Worm (Caenorhabditis elegans) whole organism, L1 larva: ENCODE measurements around the gene hal-3.

Experiments used
- C04F5.9 ChIP-seq: sonication (generic microtip); optimal IDR thresholded peaks from 2 replicates; lab custom pipeline; 2016; ENCODE audit warnings: missing genetic modification characterization, missing compliant biosample characterization
- C34B4.2 ChIP-seq: sonication (generic microtip); optimal IDR thresholded peaks from 2 replicates; lab custom pipeline; 2017; ENCODE audit warnings: mild to moderate bottlenecking, missing genetic modification characterization, missing compliant biosample characterization
- F16B12.6 ChIP-seq: fragments of 150-350 bp; optimal IDR thresholded peaks from 2 replicates; lab custom pipeline; 2014; ENCODE audit warnings: missing biosample characterization, missing genetic modification characterization
- Y116A8C.19 ChIP-seq: sonication (generic microtip); optimal IDR thresholded peaks from 2 replicates; lab custom pipeline; 2016; ENCODE audit warnings: missing compliant biosample characterization, missing genetic modification characterization, borderline replicate concordance
- aha-1 ChIP-seq: fragments of 150-350 bp; optimal IDR thresholded peaks from 2 replicates; lab custom pipeline; 2014; ENCODE audit warnings: missing biosample characterization, missing genetic modification characterization
- aly-2 ChIP-seq: fragments of 150-350 bp; optimal IDR thresholded peaks from 2 replicates; lab custom pipeline; 2014; ENCODE audit warnings: missing biosample characterization, missing genetic modification characterization
- ama-1 ChIP-seq: fragments of 150-350 bp; optimal IDR thresholded peaks from 2 replicates; lab custom pipeline; 2014
- blmp-1 ChIP-seq: fragments of 150-350 bp; optimal IDR thresholded peaks from 2 replicates; lab custom pipeline; 2014; ENCODE audit warnings: missing biosample characterization, missing genetic modification characterization
- ceh-8 ChIP-seq: fragments of 200-800 bp; sonication (Bioruptor generic); optimal IDR thresholded peaks from 2 replicates; lab custom pipeline; 2018; ENCODE audit warnings: mild to moderate bottlenecking, missing genetic modification characterization, moderate library complexity, missing compliant biosample characterization
- ceh-82 ChIP-seq, 3 experiments: fragments of 150-350 bp in 1 of 3; sonication (generic microtip) in 2 of 3; optimal IDR thresholded peaks; 2 replicates each; lab custom pipeline; 2014 to 2017; ENCODE audit warnings: missing biosample characterization in 3 of 3, missing genetic modification characterization in 3 of 3
- ceh-88 ChIP-seq: fragments of 200-800 bp; sonication (Bioruptor generic); IDR thresholded peaks from 2 replicates; pipeline ENCODE4 v1.3.6; 2022; ENCODE audit warnings: missing genetic modification characterization, missing compliant biosample characterization
- ceh-90 ChIP-seq: sonication (generic microtip); optimal IDR thresholded peaks from 2 replicates; lab custom pipeline; 2016; ENCODE audit warnings: missing genetic modification characterization, missing compliant biosample characterization
- dpl-1 ChIP-seq, 3 experiments: fragments of 150-350 bp in 2 of 3; sonication (generic microtip) in 1 of 3; optimal IDR thresholded peaks; 2 replicates each; lab custom pipeline; 2014 to 2017; ENCODE audit warnings: missing biosample characterization in 3 of 3, missing genetic modification characterization in 3 of 3, missing genetic modification reagents in 3 of 3
- efl-1 ChIP-seq, 4 experiments: fragments of 150-350 bp; optimal IDR thresholded peaks in 3 of 4; peaks in 1 of 4; 1 replicate in 1 of 4; 2 replicates in 3 of 4; lab custom pipeline; 2014; ENCODE audit warnings: missing biosample characterization in 2 of 4, missing genetic modification characterization in 2 of 4, missing genetic modification reagents in 2 of 4
- egl-13 ChIP-seq: sonication (generic microtip); optimal IDR thresholded peaks from 2 replicates; lab custom pipeline; 2016; ENCODE audit warnings: missing genotype, missing genetic modification reagents, missing genetic modification characterization, missing compliant biosample characterization
- egl-27 ChIP-seq, 2 experiments: fragments of 150-350 bp in 1 of 2; sonication (generic microtip); optimal IDR thresholded peaks; 3 replicates each; lab custom pipeline; 2017 to 2018; ENCODE audit warnings: missing biosample characterization in 2 of 2, missing genetic modification characterization in 2 of 2, missing genetic modification reagents in 2 of 2
- fkh-8 ChIP-seq: sonication (generic microtip); optimal IDR thresholded peaks from 2 replicates; lab custom pipeline; 2016; ENCODE audit warnings: mild to moderate bottlenecking, missing genetic modification characterization, missing compliant biosample characterization
- fos-1 ChIP-seq: fragments of 150-350 bp; optimal IDR thresholded peaks from 2 replicates; lab custom pipeline; 2014; ENCODE audit warnings: missing biosample characterization, missing genetic modification characterization
- grh-1 ChIP-seq: fragments of 200-800 bp; sonication (Bioruptor generic); IDR thresholded peaks from 2 replicates; pipeline ENCODE4 v1.3.6; 2022; ENCODE audit warnings: missing genetic modification reagents, missing genetic modification characterization, missing compliant biosample characterization
- hlh-4 ChIP-seq: sonication (generic microtip); optimal IDR thresholded peaks from 2 replicates; lab custom pipeline; 2016; ENCODE audit warnings: mild to moderate bottlenecking, missing genetic modification characterization, missing compliant biosample characterization
- hpl-2 ChIP-seq: fragments of 150-350 bp; optimal IDR thresholded peaks from 2 replicates; lab custom pipeline; 2014; ENCODE audit warnings: missing biosample characterization, missing genetic modification reagents, missing genetic modification characterization
- lin-35 ChIP-seq, 2 experiments: fragments of 150-350 bp; optimal IDR thresholded peaks; 2 replicates each; lab custom pipeline; 2014; ENCODE audit warnings: missing biosample characterization in 2 of 2, missing genetic modification characterization in 2 of 2, missing genetic modification reagents in 2 of 2
- mab-9 ChIP-seq: fragments of 200-800 bp; sonication (Bioruptor generic); IDR thresholded peaks from 2 replicates; pipeline ENCODE4 v1.3.6; 2022; ENCODE audit warnings: missing genetic modification reagents, missing genetic modification characterization, missing compliant biosample characterization
- mdl-1 ChIP-seq, 2 experiments: fragments of 150-350 bp; optimal IDR thresholded peaks; 2 replicates each; lab custom pipeline; 2014 to 2017; ENCODE audit warnings: missing biosample characterization in 2 of 2, missing genetic modification characterization in 2 of 2, inconsistent platforms in 1 of 2
- mef-2 ChIP-seq: fragments of 150-350 bp; optimal IDR thresholded peaks from 2 replicates; lab custom pipeline; 2014; ENCODE audit warnings: missing biosample characterization, missing genetic modification characterization
- mep-1 ChIP-seq: fragments of 150-350 bp; optimal IDR thresholded peaks from 2 replicates; lab custom pipeline; 2014; ENCODE audit warnings: missing biosample characterization, missing genetic modification characterization
- nhr-11 ChIP-seq: fragments of 150-350 bp; optimal IDR thresholded peaks from 2 replicates; lab custom pipeline; 2014; ENCODE audit warnings: missing biosample characterization, missing genetic modification characterization
- nhr-20 ChIP-seq: sonication (generic microtip); optimal IDR thresholded peaks from 2 replicates; lab custom pipeline; 2016; ENCODE audit warnings: mild to moderate bottlenecking, missing genetic modification characterization, missing compliant biosample characterization
- nhr-237 ChIP-seq: fragments of 150-350 bp; optimal IDR thresholded peaks from 2 replicates; lab custom pipeline; 2014; ENCODE audit warnings: missing biosample characterization, missing genetic modification characterization
- nhr-28 ChIP-seq: fragments of 150-350 bp; optimal IDR thresholded peaks from 2 replicates; lab custom pipeline; 2014; ENCODE audit warnings: missing biosample characterization, missing genetic modification characterization
- nhr-47 ChIP-seq: sonication (generic microtip); optimal IDR thresholded peaks from 2 replicates; lab custom pipeline; 2016; ENCODE audit warnings: mild to moderate bottlenecking, missing genetic modification characterization, moderate library complexity, missing compliant biosample characterization
- nhr-71 ChIP-seq: sonication (generic microtip); optimal IDR thresholded peaks from 2 replicates; lab custom pipeline; 2016; ENCODE audit warnings: mild to moderate bottlenecking, missing genetic modification characterization, moderate library complexity, missing compliant biosample characterization
- nhr-84 ChIP-seq: sonication (generic microtip); optimal IDR thresholded peaks from 2 replicates; lab custom pipeline; 2017; ENCODE audit warnings: missing biosample characterization, missing genetic modification characterization
- nhr-85 ChIP-seq: sonication (generic microtip); peaks from one replicate; lab custom pipeline; 2016; ENCODE audit warnings: missing genetic modification characterization, inconsistent platforms, missing compliant biosample characterization
- pag-3 ChIP-seq: sonication (generic microtip); optimal IDR thresholded peaks from 2 replicates; lab custom pipeline; 2017; ENCODE audit warnings: missing genetic modification characterization, mild to moderate bottlenecking, missing compliant biosample characterization, antibody characterized with exemption, borderline replicate concordance; ENCODE audit not compliant: insufficient read depth
- pax-3 ChIP-seq: fragments of 200-800 bp; sonication (Bioruptor generic); optimal IDR thresholded peaks from 2 replicates; lab custom pipeline; 2018; ENCODE audit warnings: mild to moderate bottlenecking, missing genetic modification characterization, moderate library complexity, missing compliant biosample characterization
- pqm-1 ChIP-seq: sonication (generic microtip); optimal IDR thresholded peaks from 3 replicates; lab custom pipeline; 2017; ENCODE audit warnings: missing biosample characterization, missing genetic modification characterization
- skn-1 ChIP-seq: fragments of 150-350 bp; optimal IDR thresholded peaks from 2 replicates; lab custom pipeline; 2014; ENCODE audit warnings: missing biosample characterization, missing genetic modification characterization
- snu-23 ChIP-seq: sonication (generic microtip); optimal IDR thresholded peaks from 2 replicates; lab custom pipeline; 2016; ENCODE audit warnings: missing genetic modification characterization, missing compliant biosample characterization
- sox-4 ChIP-seq: sonication (generic microtip); optimal IDR thresholded peaks from 2 replicates; lab custom pipeline; 2016; ENCODE audit warnings: missing genetic modification characterization, missing compliant biosample characterization
- sptf-1 ChIP-seq: fragments of 150-350 bp; optimal IDR thresholded peaks from 2 replicates; lab custom pipeline; 2014; ENCODE audit warnings: missing biosample characterization, missing genetic modification characterization
- sup-37 ChIP-seq: fragments of 200-800 bp; sonication (Bioruptor generic); optimal IDR thresholded peaks from 2 replicates; lab custom pipeline; 2018; ENCODE audit warnings: mild to moderate bottlenecking, missing genetic modification characterization, missing compliant biosample characterization
- swsn-7 ChIP-seq: sonication (generic microtip); optimal IDR thresholded peaks from 2 replicates; lab custom pipeline; 2016; ENCODE audit warnings: missing genetic modification characterization, missing compliant biosample characterization
- tbx-2 ChIP-seq: sonication (generic microtip); optimal IDR thresholded peaks from 2 replicates; lab custom pipeline; 2016; ENCODE audit warnings: missing genetic modification characterization, missing compliant biosample characterization
- tlp-1 ChIP-seq: fragments of 150-350 bp; optimal IDR thresholded peaks from 2 replicates; lab custom pipeline; 2014; ENCODE audit warnings: missing biosample characterization, missing genetic modification characterization
- unc-130 ChIP-seq: fragments of 150-350 bp; optimal IDR thresholded peaks from 2 replicates; lab custom pipeline; 2017; ENCODE audit warnings: missing biosample characterization, missing genetic modification characterization, inconsistent platforms
- unc-30 ChIP-seq: sonication (generic microtip); optimal IDR thresholded peaks from 2 replicates; lab custom pipeline; 2017; ENCODE audit warnings: missing biosample characterization, missing genetic modification characterization
- unc-86 ChIP-seq: sonication (generic microtip); optimal IDR thresholded peaks from 2 replicates; lab custom pipeline; 2016; ENCODE audit warnings: missing genetic modification characterization, missing compliant biosample characterization
- vab-15 ChIP-seq: sonication (generic microtip); optimal IDR thresholded peaks from 2 replicates; lab custom pipeline; 2017; ENCODE audit warnings: missing genotype, mild to moderate bottlenecking, missing genetic modification characterization, missing compliant biosample characterization
- xbp-1 ChIP-seq: sonication (generic microtip); optimal IDR thresholded peaks from 2 replicates; lab custom pipeline; 2016; ENCODE audit warnings: missing genetic modification characterization, missing compliant biosample characterization
- zag-1 ChIP-seq: fragments of 150-350 bp; optimal IDR thresholded peaks from 2 replicates; lab custom pipeline; 2014; ENCODE audit warnings: missing biosample characterization, missing genetic modification characterization
- ztf-11 ChIP-seq, 2 experiments: sonication (generic microtip); optimal IDR thresholded peaks; 2 replicates each; lab custom pipeline; 2016 to 2017; ENCODE audit warnings: missing genetic modification characterization in 2 of 2, missing biosample characterization in 1 of 2, missing compliant biosample characterization in 1 of 2
- ztf-4 ChIP-seq: fragments of 150-350 bp; optimal IDR thresholded peaks from 2 replicates; lab custom pipeline; 2014; ENCODE audit warnings: missing biosample characterization, missing genetic modification characterization

Gene hal-3

ce11 chrII:9601069-9601468, 15.9 kb downstream of the hal-3 start (continued):
- TF ChIP-seq hpl-2 (GFP tag; lab: Kevin White, UChicago): peak; percentile 7
- no peak for TF ChIP-seq Y116A8C.19 (tag; lab: Kevin White, UChicago)
- TF ChIP-seq dpl-1 (GFP tag; optimal IDR thresholded peaks at IDR 0.05; lab: Kevin White, UChicago): peak; percentile 24 to 54 (median 39)
- TF ChIP-seq tlp-1 (tag; lab: Kevin White, UChicago): no peak
- no peak for TF ChIP-seq sptf-1 (tag; lab: Kevin White, UChicago)
- TF ChIP-seq vab-15 (tag; lab: Kevin White, UChicago): no peak
- TF ChIP-seq nhr-84 (tag; lab: Kevin White, UChicago): no peak
- no peak for TF ChIP-seq skn-1
- TF ChIP-seq ztf-11 (tag; optimal IDR thresholded peaks at IDR 0.05; lab: Kevin White, UChicago): no peak
- TF ChIP-seq nhr-237 (tag; lab: Kevin White, UChicago): no peak
- peak; percentile 2 for TF ChIP-seq ama-1
- no peak for TF ChIP-seq nhr-28 (tag; lab: Kevin White, UChicago)
- TF ChIP-seq fkh-8: no peak
- TF ChIP-seq F16B12.6: no peak
- TF ChIP-seq aha-1: no peak
- peak; percentile 96 for TF ChIP-seq nhr-20 (tag; lab: Kevin White, UChicago)
- TF ChIP-seq nhr-11 (tag; lab: Kevin White, UChicago): peak; percentile 88
- no peak for TF ChIP-seq unc-30 (tag; lab: Kevin White, UChicago)
- TF ChIP-seq ceh-90 (tag; lab: Kevin White, UChicago): no peak
- TF ChIP-seq sox-4 (tag; lab: Kevin White, UChicago): no peak
- peak; percentile 74 for TF ChIP-seq nhr-47 (tag; lab: Kevin White, UChicago)
- TF ChIP-seq tbx-2: peak; percentile 73
- peak; percentile 61 for TF ChIP-seq xbp-1 (tag; lab: Kevin White, UChicago)
- TF ChIP-seq mef-2 (tag; lab: Kevin White, UChicago): peak; percentile 27
- TF ChIP-seq pag-3 (tag; lab: Kevin White, UChicago): no peak
- no peak for TF ChIP-seq ceh-8
- TF ChIP-seq ceh-82 (tag; optimal IDR thresholded peaks at IDR 0.05; lab: Kevin White, UChicago): no peak
- TF ChIP-seq fos-1: peak; percentile 22
- peak; percentile 93 for TF ChIP-seq nhr-71 (tag; lab: Kevin White, UChicago)
- TF ChIP-seq nhr-85 (tag; lab: Kevin White, UChicago): peak; percentile 98
- 0 out of 2 replicates have a peak, but pooled peaks have one; percentile 20 for TF ChIP-seq ceh-88 (GFP tag; lab: Robert Waterston, UW)
- TF ChIP-seq unc-130 (tag; lab: Kevin White, UChicago): peak; percentile 94
- peak; percentile 88 for TF ChIP-seq snu-23 (GFP tag; lab: Kevin White, UChicago)
- no peak for TF ChIP-seq hlh-4
- no peak for TF ChIP-seq unc-86 (tag; lab: Kevin White, UChicago)
- peak; percentile 37 for TF ChIP-seq sup-37 (GFP tag; lab: Kevin White, UChicago)
- peak in 1 of 2 experiments; percentile 96 for TF ChIP-seq mdl-1 (tag; optimal IDR thresholded peaks at IDR 0.05; lab: Kevin White, UChicago)
- TF ChIP-seq ztf-4 (tag; lab: Kevin White, UChicago): peak; percentile 83
- no peak for TF ChIP-seq egl-27 (tag; optimal IDR thresholded peaks at IDR 0.05; lab: Kevin White, UChicago)
- TF ChIP-seq lin-35 (GFP tag; optimal IDR thresholded peaks at IDR 0.05; lab: Kevin White, UChicago): peak; percentile 33 to 73

ce11 chrII:9600022-9600722, 16.8 kb downstream of the hal-3 start:
- no peak for TF ChIP-seq zag-1 (tag; lab: Kevin White, UChicago)
- no peak for TF ChIP-seq egl-13 (tag; lab: Kevin White, UChicago)
- no peak for TF ChIP-seq swsn-7 (tag; lab: Kevin White, UChicago)
- TF ChIP-seq pqm-1 (tag; lab: Kevin White, UChicago): no peak
- TF ChIP-seq aly-2 (tag; lab: Kevin White, UChicago): no peak
- peak in 1 of 2 experiments; percentile 11 for TF ChIP-seq lin-35 (GFP tag; optimal IDR thresholded peaks at IDR 0.05; lab: Kevin White, UChicago)
- no peak for TF ChIP-seq dpl-1 (GFP tag; optimal IDR thresholded peaks at IDR 0.05; lab: Kevin White, UChicago)
- no peak for TF ChIP-seq mab-9
- TF ChIP-seq C34B4.2: no peak
- TF ChIP-seq ztf-4 (tag; lab: Kevin White, UChicago): peak; percentile 36
- no peak for TF ChIP-seq C04F5.9 (tag; lab: Kevin White, UChicago)
- TF ChIP-seq nhr-237 (tag; lab: Kevin White, UChicago): no peak
- no peak for TF ChIP-seq mep-1 (tag; lab: Kevin White, UChicago)
- TF ChIP-seq efl-1 (optimal IDR thresholded peaks at IDR 0.05; lab: Kevin White, UChicago): no peak
- TF ChIP-seq efl-1 (GFP tag; optimal IDR thresholded peaks at IDR 0.05 in 1 of 2; lab: Kevin White, UChicago): peak in 1 of 2 experiments; percentile 37
- no peak for TF ChIP-seq ceh-8
- no peak for TF ChIP-seq blmp-1 (tag; lab: Kevin White, UChicago)
- no peak for TF ChIP-seq grh-1 (GFP tag; lab: Robert Waterston, UW)
- TF ChIP-seq pax-3 (tag; lab: Kevin White, UChicago): no peak
